Worm (Caenorhabditis elegans) whole organism, mixed stage, embryonic: ENCODE results near the gene aco-2.

ENCODE experiments used
- blmp-1 ChIP-seq: fragments of 150-350 bp; optimal IDR thresholded peaks from 2 replicates; lab custom pipeline; 2014; ENCODE audit warnings: missing biosample characterization, missing genetic modification characterization
- elt-3 ChIP-seq: fragments of 150-350 bp; optimal IDR thresholded peaks from 2 replicates; lab custom pipeline; 2014; ENCODE audit warnings: missing biosample characterization, missing genetic modification characterization
- nhr-28 ChIP-seq: fragments of 150-350 bp; optimal IDR thresholded peaks from 2 replicates; lab custom pipeline; 2014; ENCODE audit warnings: missing biosample characterization, missing genetic modification characterization
- snpc-4 ChIP-seq: fragments of 150-350 bp; optimal IDR thresholded peaks from 2 replicates; lab custom pipeline; 2014; ENCODE audit warnings: missing biosample characterization, missing genetic modification characterization
- sptf-1 ChIP-seq: sonication (generic microtip); optimal IDR thresholded peaks from 2 replicates; lab custom pipeline; 2017; ENCODE audit warnings: mild to moderate bottlenecking, missing genetic modification characterization, moderate library complexity, missing compliant biosample characterization
- unc-39 ChIP-seq: fragments of 150-350 bp; optimal IDR thresholded peaks from 2 replicates; lab custom pipeline; 2014; ENCODE audit warnings: missing biosample characterization, missing genetic modification characterization

DNA sequence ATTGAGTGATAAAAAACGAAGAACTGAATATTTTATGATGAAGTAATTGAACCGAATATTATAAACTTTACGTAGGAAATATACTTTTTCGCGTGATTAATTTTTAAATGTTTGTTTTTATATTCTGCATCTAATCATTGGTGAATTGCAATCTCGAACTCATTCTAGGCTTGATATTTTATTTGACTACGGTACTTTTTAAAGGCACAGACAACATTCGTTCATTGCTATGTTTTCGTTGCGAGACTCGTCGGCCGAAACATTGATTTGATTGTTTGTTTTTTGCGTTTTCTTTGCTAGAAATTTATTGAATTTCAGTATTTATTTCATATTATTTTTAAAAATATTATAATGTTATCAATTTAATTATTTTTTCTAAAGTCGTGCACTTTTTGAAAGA, 4.3 kb downstream of the aco-2 start, which contains the start of gene C06G4.4:
- no peak for TF ChIP-seq snpc-4 (tag; lab: Kevin White, UChicago)
- no peak for TF ChIP-seq sptf-1 (tag; lab: Kevin White, UChicago)
- no peak for TF ChIP-seq nhr-28 (tag; lab: Kevin White, UChicago)
- TF ChIP-seq blmp-1 (tag; lab: Kevin White, UChicago), result no peak
- TF ChIP-seq elt-3 (tag; lab: Kevin White, UChicago), result no peak
- TF ChIP-seq unc-39 (tag; lab: Kevin White, UChicago), result no peak
